Worm (Caenorhabditis elegans) whole organism, young adult: Measurements from ENCODE around the gene F46E10.3.

ENCODE experiments used
- B0019.2 ChIP-seq: fragments of 200-800 bp; sonication (Bioruptor generic); conservative IDR thresholded peaks from 2 replicates; pipeline ENCODE4 v1.3.6; 2022; ENCODE audit warnings: missing genetic modification reagents, missing genetic modification characterization, missing compliant biosample characterization
- attf-3 ChIP-seq: fragments of 200-800 bp; sonication (Bioruptor generic); conservative IDR thresholded peaks from 2 replicates; pipeline ENCODE4 v1.3.6; 2022; ENCODE audit warnings: missing genetic modification reagents, missing genetic modification characterization, missing compliant biosample characterization
- ceh-79 ChIP-seq: sonication (generic microtip); optimal IDR thresholded peaks from 2 replicates; lab custom pipeline; 2017; ENCODE audit warnings: mild to moderate bottlenecking, missing genetic modification characterization, missing compliant biosample characterization
- hsf-1 ChIP-seq: fragments of 200-800 bp; sonication (Bioruptor generic); IDR thresholded peaks from 2 replicates; pipeline ENCODE4 v1.3.6; 2022; ENCODE audit warnings: missing genetic modification reagents, missing genetic modification characterization, missing compliant biosample characterization
- lin-26 ChIP-seq: fragments of 200-800 bp; sonication (Bioruptor generic); IDR thresholded peaks from 2 replicates; pipeline ENCODE4 v1.3.6; 2022; ENCODE audit warnings: missing genetic modification reagents, missing genetic modification characterization, missing compliant biosample characterization
- pbrm-1 ChIP-seq: fragments of 200-800 bp; sonication (Bioruptor generic); IDR thresholded peaks from 2 replicates; pipeline ENCODE4 v1.3.6; 2022; ENCODE audit warnings: missing genetic modification reagents, missing genetic modification characterization, missing compliant biosample characterization
- repo-1 ChIP-seq: sonication (generic microtip); optimal IDR thresholded peaks from 2 replicates; lab custom pipeline; 2017; ENCODE audit warnings: mild to moderate bottlenecking, missing genetic modification characterization, missing compliant biosample characterization
- unc-62 ChIP-seq: fragments of 150-350 bp; optimal IDR thresholded peaks from 2 replicates; lab custom pipeline; 2014; ENCODE audit warnings: missing biosample characterization, missing genetic modification reagents, missing genetic modification characterization

ce11 chrV:6503158-6503557 lies 14.9 kb upstream of the F46E10.3 start:
- no peak for TF ChIP-seq attf-3 (GFP tag; lab: Robert Waterston, UW)
- no peak for TF ChIP-seq unc-62 (GFP tag; lab: Kevin White, UChicago)
- no peak for TF ChIP-seq repo-1 (tag; lab: Kevin White, UChicago)
- no peak for TF ChIP-seq pbrm-1 (GFP tag; lab: Robert Waterston, UW)
- TF ChIP-seq hsf-1 (GFP tag; lab: Robert Waterston, UW) = no peak
- no peak for TF ChIP-seq ceh-79 (tag; lab: Kevin White, UChicago)
- no peak for TF ChIP-seq lin-26
- no peak for TF ChIP-seq B0019.2 (GFP tag; lab: Robert Waterston, UW)
